Worm (Caenorhabditis elegans) whole organism, young adult: ENCODE data around the gene nck-1.

Source experiments
- T07F8.4 ChIP-seq: sonication (generic microtip); optimal IDR thresholded peaks from 2 replicates; lab custom pipeline; 2016; ENCODE audit warnings: mild to moderate bottlenecking, missing genetic modification characterization, moderate library complexity, missing compliant biosample characterization
- Y53F4B.3 ChIP-seq: fragments of 200-800 bp; sonication (Bioruptor generic); IDR thresholded peaks from 2 replicates; pipeline ENCODE4 v1.3.6; 2022; ENCODE audit warnings: missing genetic modification reagents, missing genetic modification characterization, missing compliant biosample characterization
- bed-2 ChIP-seq: fragments of 200-800 bp; sonication (Bioruptor generic); IDR thresholded peaks from 2 replicates; pipeline ENCODE4 v1.3.6; 2022; ENCODE audit warnings: missing genetic modification reagents, missing genetic modification characterization, missing compliant biosample characterization
- ccch-3 ChIP-seq: fragments of 200-800 bp; sonication (Bioruptor generic); optimal IDR thresholded peaks from 2 replicates; lab custom pipeline; 2018; ENCODE audit warnings: mild to moderate bottlenecking, missing genetic modification characterization, missing compliant biosample characterization
- cebp-2 ChIP-seq: fragments of 200-800 bp; sonication (Bioruptor generic); IDR thresholded peaks from 2 replicates; pipeline ENCODE4 v1.3.6; 2022; ENCODE audit warnings: missing genetic modification characterization, missing compliant biosample characterization
- ceh-58 ChIP-seq: fragments of 200-800 bp; sonication (Bioruptor generic); IDR thresholded peaks from 2 replicates; pipeline ENCODE4 v1.3.6; 2022; ENCODE audit warnings: missing genetic modification characterization, missing compliant biosample characterization
- dpff-1 ChIP-seq: sonication (generic microtip); optimal IDR thresholded peaks from 2 replicates; lab custom pipeline; 2017; ENCODE audit warnings: mild to moderate bottlenecking, missing genetic modification characterization, missing compliant biosample characterization
- lir-1 ChIP-seq: fragments of 200-800 bp; sonication (Bioruptor generic); conservative IDR thresholded peaks from 2 replicates; pipeline ENCODE4 v1.3.6; 2022; ENCODE audit warnings: missing genetic modification reagents, missing genetic modification characterization, missing compliant biosample characterization
- nfya-1 ChIP-seq: sonication (generic microtip); optimal IDR thresholded peaks from 2 replicates; lab custom pipeline; 2017; ENCODE audit warnings: antibody characterized with exemption, missing compliant biosample characterization, missing genetic modification characterization, borderline replicate concordance; ENCODE audit not compliant: insufficient read depth
- nfya-2 ChIP-seq: fragments of 200-800 bp; sonication (Bioruptor generic); IDR thresholded peaks from 2 replicates; pipeline ENCODE4 v1.3.6; 2022; ENCODE audit warnings: missing genetic modification reagents, missing genetic modification characterization, missing compliant biosample characterization
- nhr-120 ChIP-seq: fragments of 200-800 bp; sonication (Bioruptor generic); IDR thresholded peaks from 2 replicates; pipeline ENCODE4 v1.3.6; 2022; ENCODE audit warnings: missing genetic modification characterization, missing compliant biosample characterization
- unc-130 ChIP-seq: sonication (generic microtip); optimal IDR thresholded peaks from 2 replicates; lab custom pipeline; 2016; ENCODE audit warnings: missing genetic modification reagents, missing genetic modification characterization, missing compliant biosample characterization
- zfh-2 ChIP-seq: fragments of 200-800 bp; sonication (Bioruptor generic); conservative IDR thresholded peaks from 2 replicates; pipeline ENCODE4 v1.3.6; 2022; ENCODE audit warnings: missing genetic modification reagents, missing genetic modification characterization, missing compliant biosample characterization
- ztf-3 ChIP-seq: fragments of 200-800 bp; sonication (Bioruptor generic); optimal IDR thresholded peaks from 2 replicates; lab custom pipeline; 2018; ENCODE audit warnings: mild to moderate bottlenecking, missing genetic modification characterization, missing compliant biosample characterization

- no peak for TF ChIP-seq Y53F4B.3 (GFP tag; lab: Robert Waterston, UW)
- TF ChIP-seq ccch-3 = no peak
- TF ChIP-seq nfya-2 (GFP tag; lab: Robert Waterston, UW) = no peak
- TF ChIP-seq unc-130 (GFP tag; lab: Kevin White, UChicago) = no peak
- no peak for TF ChIP-seq dpff-1 (tag; lab: Kevin White, UChicago)
- TF ChIP-seq nfya-1 (tag; lab: Kevin White, UChicago) = no peak
- TF ChIP-seq lir-1 (GFP tag; lab: Robert Waterston, UW) = no peak
- TF ChIP-seq T07F8.4 (tag; lab: Kevin White, UChicago) = no peak
- TF ChIP-seq ztf-3 = no peak
- TF ChIP-seq bed-2 (GFP tag; lab: Robert Waterston, UW) = no peak
- TF ChIP-seq nhr-120 (GFP tag; lab: Robert Waterston, UW) = no peak
- TF ChIP-seq ceh-58 (GFP tag; lab: Robert Waterston, UW) = no peak
- TF ChIP-seq cebp-2 (GFP tag; lab: Robert Waterston, UW) = no peak
- TF ChIP-seq zfh-2 (GFP tag; lab: Robert Waterston, UW) = no peak
These were observed 28.0 kb downstream of the nck-1 start for ce11 chrX:4125165-4125803.
